Worm (Caenorhabditis elegans) whole organism, mixed stage, embryonic: ENCODE results near the gene srh-63.

ENCODE experiments used
- blmp-1 ChIP-seq: fragments of 150-350 bp; optimal IDR thresholded peaks from 2 replicates; lab custom pipeline; 2014; ENCODE audit warnings: missing biosample characterization, missing genetic modification characterization
- ceh-43 ChIP-seq: fragments of 200-800 bp; sonication (Bioruptor generic); optimal IDR thresholded peaks from 2 replicates; lab custom pipeline; 2018; ENCODE audit warnings: mild to moderate bottlenecking, missing genetic modification characterization, moderate library complexity, missing compliant biosample characterization
- ham-2 ChIP-seq: fragments of 200-800 bp; sonication (Bioruptor generic); optimal IDR thresholded peaks from 2 replicates; lab custom pipeline; 2018; ENCODE audit warnings: mild to moderate bottlenecking, missing genetic modification characterization, missing compliant biosample characterization
- lin-13 ChIP-seq: fragments of 150-350 bp; optimal IDR thresholded peaks from 2 replicates; lab custom pipeline; 2014; ENCODE audit warnings: missing biosample characterization, missing genetic modification characterization
- lsy-2 ChIP-seq: fragments of 150-350 bp; optimal IDR thresholded peaks from 2 replicates; lab custom pipeline; 2014; ENCODE audit warnings: missing biosample characterization, missing genetic modification characterization
- nhr-12 ChIP-seq: fragments of 150-350 bp; optimal IDR thresholded peaks from 2 replicates; lab custom pipeline; 2014; ENCODE audit warnings: missing biosample characterization, missing genetic modification characterization
- nhr-237 ChIP-seq: fragments of 150-350 bp; optimal IDR thresholded peaks from 2 replicates; lab custom pipeline; 2014; ENCODE audit warnings: missing biosample characterization, missing genetic modification characterization
- nhr-28 ChIP-seq: fragments of 150-350 bp; optimal IDR thresholded peaks from 2 replicates; lab custom pipeline; 2014; ENCODE audit warnings: missing biosample characterization, missing genetic modification characterization
- snpc-4 ChIP-seq: fragments of 150-350 bp; optimal IDR thresholded peaks from 2 replicates; lab custom pipeline; 2014; ENCODE audit warnings: missing biosample characterization, missing genetic modification characterization
- tbx-8 ChIP-seq: fragments of 200-800 bp; sonication (Bioruptor generic); optimal IDR thresholded peaks from 2 replicates; lab custom pipeline; 2018; ENCODE audit warnings: mild to moderate bottlenecking, missing genetic modification characterization, moderate library complexity, missing compliant biosample characterization

DNA sequence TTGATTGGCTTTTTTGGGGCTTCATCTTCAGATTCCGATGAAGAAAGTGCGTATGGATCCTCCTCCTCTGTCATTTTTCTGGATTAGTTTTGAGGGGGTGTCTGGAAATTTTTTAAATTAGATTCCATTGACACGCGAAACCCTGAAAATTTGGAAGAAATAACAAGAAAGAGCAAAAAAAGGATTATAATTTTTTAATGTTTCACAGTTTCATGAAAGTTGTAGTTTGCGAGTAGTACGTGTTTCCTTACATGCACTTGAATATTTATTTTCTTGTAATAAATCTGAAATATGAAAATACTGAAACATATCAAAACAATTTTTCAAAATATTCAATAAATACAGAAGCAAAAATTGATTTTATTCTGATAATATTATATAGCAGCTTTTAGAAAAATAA is 18.6 kb upstream of the srh-63 start, which contains the start of gene tag-273:
- TF ChIP-seq lin-13 (tag; lab: Kevin White, UChicago): no peak
- TF ChIP-seq nhr-237 (tag; lab: Kevin White, UChicago): no peak
- TF ChIP-seq ham-2: no peak
- no peak for TF ChIP-seq snpc-4
- no peak for TF ChIP-seq lsy-2
- no peak for TF ChIP-seq blmp-1 (tag; lab: Kevin White, UChicago)
- TF ChIP-seq nhr-28: no peak
- no peak for TF ChIP-seq ceh-43 (GFP tag; lab: Kevin White, UChicago)
- TF ChIP-seq tbx-8 (GFP tag; lab: Kevin White, UChicago): no peak
- TF ChIP-seq nhr-12 (tag; lab: Kevin White, UChicago): no peak
